Worm (Caenorhabditis elegans): ENCODE measurements around the gene vti-1.
"Not testable (repeated sequence)": the region's sequence is repeated elsewhere in the genome, so short reads cannot be mapped to it uniquely, and the experiment has no call there.

Gene vti-1

DNA sequence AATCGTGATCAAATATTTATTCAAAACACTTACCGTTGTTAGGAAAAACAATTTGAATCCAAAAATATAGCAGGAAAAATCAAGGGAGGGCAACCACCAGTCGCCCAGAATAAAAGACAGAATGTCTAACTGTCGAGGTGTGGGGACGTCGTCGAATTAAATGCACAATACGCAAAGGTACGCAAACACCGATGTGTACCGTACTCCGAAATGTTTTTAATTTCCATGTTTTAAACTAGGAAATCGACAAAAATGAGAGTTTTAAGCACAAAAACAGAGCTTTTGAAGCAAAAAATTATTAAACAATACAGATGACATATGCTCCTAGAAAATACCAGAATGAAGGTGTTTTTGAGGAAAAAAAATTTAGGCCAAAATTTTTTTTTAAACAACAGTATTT lies 8.0 kb upstream of the vti-1 start, which contains the start of gene Y57G11C.51:
TSS of gene Y57G11C.51 (minus strand) at position 101 of the 400 bp plus-strand sequence.
- not testable (repeated sequence) for TF ChIP-seq hnd-1, B0310.2, ets-7 (tag; optimal IDR thresholded peaks at IDR 0.05)

ce11 chrIV:14773280-14774071 lies 7.0 kb upstream of the vti-1 start, which contains the start of gene Y57G11C.36:
Y57G11C.36 (minus strand) TSS chrIV:14773781.
- no peak for TF ChIP-seq hmg-4 (GFP tag; optimal IDR thresholded peaks at IDR 0.05)
- TF ChIP-seq sea-1 (GFP tag; conservative IDR thresholded peaks at IDR 0.05): no peak
- no peak for TF ChIP-seq ets-7 (tag; optimal IDR thresholded peaks at IDR 0.05)
- no peak for TF ChIP-seq hmbx-1 (tag; optimal IDR thresholded peaks at IDR 0.05)
- no peak for TF ChIP-seq ama-1 (optimal IDR thresholded peaks at IDR 0.05)
- TF ChIP-seq scrt-1 (GFP tag; IDR thresholded peaks at IDR 0.05): no peak
- no peak for TF ChIP-seq ceh-13 (GFP tag; optimal IDR thresholded peaks at IDR 0.05)
- no peak for TF ChIP-seq tbx-11 (GFP tag; IDR thresholded peaks at IDR 0.05)
- no peak for TF ChIP-seq B0310.2 (tag; optimal IDR thresholded peaks at IDR 0.05)
- no peak for TF ChIP-seq tbx-37 (GFP tag; conservative IDR thresholded peaks at IDR 0.05)
- no peak for TF ChIP-seq aly-1 (tag; optimal IDR thresholded peaks at IDR 0.05)
- no peak for TF ChIP-seq hnd-1 (tag; optimal IDR thresholded peaks at IDR 0.05)
- no peak for TF ChIP-seq flt-1 (GFP tag; IDR thresholded peaks at IDR 0.05)
- no peak for TF ChIP-seq tra-4 (tag; optimal IDR thresholded peaks at IDR 0.05)
- TF ChIP-seq ceh-36 (tag; optimal IDR thresholded peaks at IDR 0.05): no peak
- no peak for TF ChIP-seq pes-1 (GFP tag; IDR thresholded peaks at IDR 0.05)
- no peak for TF ChIP-seq F13C5.2 (tag; optimal IDR thresholded peaks at IDR 0.05)

DNA sequence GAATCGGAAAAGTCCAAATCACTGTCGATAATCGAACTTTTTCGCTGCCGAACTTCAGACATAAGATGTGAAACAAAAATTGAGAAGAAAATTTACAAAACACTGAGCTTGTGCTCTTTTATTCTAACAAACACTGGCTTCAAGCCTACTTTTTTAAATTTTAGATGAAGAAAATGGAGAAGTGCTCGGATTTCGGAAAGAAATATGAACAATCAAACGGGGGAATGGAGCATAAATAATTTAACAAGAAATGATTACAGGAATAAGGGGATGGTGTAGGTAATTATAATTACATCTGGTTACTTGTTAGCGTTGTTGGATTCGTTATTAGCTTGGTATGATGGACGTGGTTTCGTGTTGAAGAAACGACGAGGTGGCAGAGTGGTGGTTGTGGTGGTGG lies 4.9 kb upstream of the vti-1 start, which contains the start of gene degl-1:
TSS of gene degl-1 (minus strand) at position 101 of the 400 bp plus-strand sequence.
- TF ChIP-seq F13C5.2 (tag; optimal IDR thresholded peaks at IDR 0.05): no peak
- no peak for TF ChIP-seq tbx-11 (GFP tag; IDR thresholded peaks at IDR 0.05)
- TF ChIP-seq hmg-4 (GFP tag; optimal IDR thresholded peaks at IDR 0.05): no peak
- no peak for TF ChIP-seq ama-1 (optimal IDR thresholded peaks at IDR 0.05)

DNA sequence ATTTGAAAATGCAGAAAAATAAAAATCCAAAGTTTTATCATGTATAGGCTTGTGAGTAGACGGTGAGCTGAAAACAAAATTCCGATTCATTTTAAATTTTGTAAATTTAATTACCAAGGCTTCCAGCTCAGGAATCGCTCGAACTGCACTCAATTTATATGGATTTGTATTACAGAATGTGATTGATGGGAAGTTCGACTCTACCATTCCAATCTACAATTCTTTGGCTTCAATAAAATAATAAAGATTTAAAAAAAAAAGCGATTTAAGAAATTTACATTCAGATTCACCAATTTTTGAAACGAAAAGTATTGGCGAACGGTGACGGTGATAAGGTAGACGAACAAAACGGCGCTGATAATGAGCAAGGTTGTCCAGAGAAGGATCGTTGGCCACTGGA lies 4.2 kb upstream of the vti-1 start:
- no peak for TF ChIP-seq hmg-4 (GFP tag; optimal IDR thresholded peaks at IDR 0.05)
- TF ChIP-seq ceh-36 (tag; optimal IDR thresholded peaks at IDR 0.05): no peak
- no peak for TF ChIP-seq hnd-1 (tag; optimal IDR thresholded peaks at IDR 0.05)
- no peak for TF ChIP-seq aly-1 (tag; optimal IDR thresholded peaks at IDR 0.05)
- no peak for TF ChIP-seq flt-1 (GFP tag; IDR thresholded peaks at IDR 0.05)

ce11 chrIV:14769218-14769835 lies 2.9 kb upstream of the vti-1 start, which contains the start of gene Y57G11C.43:
Y57G11C.43 (plus strand) TSS chrIV:14769441.
- TF ChIP-seq tra-4 (tag; optimal IDR thresholded peaks at IDR 0.05): no peak
- no peak for TF ChIP-seq aly-1 (tag; optimal IDR thresholded peaks at IDR 0.05)
- TF ChIP-seq scrt-1 (GFP tag; IDR thresholded peaks at IDR 0.05): no peak
- no peak for TF ChIP-seq hnd-1 (tag; optimal IDR thresholded peaks at IDR 0.05)

ce11 chrIV:14767693-14768251 lies 1.3 kb upstream of the vti-1 start, which contains the start of the genes mrps-7 and Y57G11C.3:
mrps-7 (minus strand) TSS chrIV:14767730.
Y57G11C.3 (plus strand) TSS chrIV:14768201.
- TF ChIP-seq F13C5.2 (tag; optimal IDR thresholded peaks at IDR 0.05) (peak; percentile 83), hmbx-1 (tag; optimal IDR thresholded peaks at IDR 0.05) (no peak), hmg-4 (GFP tag; optimal IDR thresholded peaks at IDR 0.05) (peak; percentile 0), aly-1 (tag; optimal IDR thresholded peaks at IDR 0.05) (no peak)

DNA sequence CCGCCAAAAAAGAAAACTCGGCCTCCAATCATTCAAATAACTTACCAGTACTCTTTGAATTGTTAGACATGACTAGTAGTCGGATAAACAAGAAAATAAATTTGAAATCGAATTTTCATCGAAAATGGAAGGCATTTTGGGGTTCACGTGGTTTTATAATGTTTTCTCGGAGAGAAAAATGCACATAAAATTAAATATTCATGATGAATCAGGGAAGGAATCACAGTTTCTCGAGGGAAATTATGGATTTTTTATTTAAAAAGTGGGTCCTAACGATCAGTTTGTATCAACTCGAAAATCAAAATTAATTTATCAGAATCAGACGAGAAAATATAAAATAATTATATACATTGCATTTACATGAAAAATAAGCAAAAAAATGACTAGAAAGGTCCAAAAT lies 1.1 kb downstream of the vti-1 start, which contains the start of gene Y57G11C.5:
TSS of gene Y57G11C.5 (minus strand) at position 101 of the 400 bp plus-strand sequence.
- TF ChIP-seq hmbx-1 (tag; optimal IDR thresholded peaks at IDR 0.05): no peak
- no peak for TF ChIP-seq hnd-1 (tag; optimal IDR thresholded peaks at IDR 0.05)
- TF ChIP-seq ceh-36 (tag; optimal IDR thresholded peaks at IDR 0.05): no peak
- TF ChIP-seq tbx-11 (GFP tag; IDR thresholded peaks at IDR 0.05): no peak
- TF ChIP-seq scrt-1 (GFP tag; IDR thresholded peaks at IDR 0.05): no peak
- no peak for TF ChIP-seq F13C5.2 (tag; optimal IDR thresholded peaks at IDR 0.05)
- TF ChIP-seq ama-1 (optimal IDR thresholded peaks at IDR 0.05): no peak
- no peak for TF ChIP-seq hmg-4 (GFP tag; optimal IDR thresholded peaks at IDR 0.05)
- no peak for TF ChIP-seq tbx-37 (GFP tag; conservative IDR thresholded peaks at IDR 0.05)
- no peak for TF ChIP-seq B0310.2 (tag; optimal IDR thresholded peaks at IDR 0.05)
- no peak for TF ChIP-seq tra-4 (tag; optimal IDR thresholded peaks at IDR 0.05)
- TF ChIP-seq ceh-13 (GFP tag; optimal IDR thresholded peaks at IDR 0.05): no peak
- no peak for TF ChIP-seq pes-1 (GFP tag; IDR thresholded peaks at IDR 0.05)
- TF ChIP-seq sea-1 (GFP tag; conservative IDR thresholded peaks at IDR 0.05): no peak
- no peak for TF ChIP-seq aly-1 (tag; optimal IDR thresholded peaks at IDR 0.05)
- TF ChIP-seq ets-7 (tag; optimal IDR thresholded peaks at IDR 0.05): no peak
- no peak for TF ChIP-seq flt-1 (GFP tag; IDR thresholded peaks at IDR 0.05)

DNA sequence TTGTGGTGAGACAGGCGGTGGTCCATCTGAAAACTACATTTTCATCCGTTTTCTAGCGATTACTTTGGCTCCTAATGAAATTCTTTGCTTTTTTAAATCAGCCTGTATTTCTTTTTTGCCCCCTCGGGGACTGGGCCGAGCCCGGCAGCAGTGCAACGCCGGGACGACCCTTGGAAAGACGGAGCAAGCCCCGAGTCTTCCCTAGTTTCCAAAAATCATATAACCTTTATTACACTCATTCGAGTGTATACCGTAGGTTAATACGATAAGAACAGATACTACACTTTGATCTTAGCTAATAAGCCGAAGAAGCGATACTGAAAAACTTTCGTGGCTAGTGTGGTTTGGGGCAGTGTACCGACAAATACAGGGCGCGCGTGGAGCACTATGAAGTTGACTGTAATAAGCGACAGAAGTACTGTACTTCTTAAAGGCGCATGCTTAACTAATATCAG lies 1.7 kb downstream of the vti-1 start:
- no peak for TF ChIP-seq ets-7 (tag; optimal IDR thresholded peaks at IDR 0.05)
- TF ChIP-seq ceh-13 (GFP tag; optimal IDR thresholded peaks at IDR 0.05): no peak
- no peak for TF ChIP-seq hnd-1 (tag; optimal IDR thresholded peaks at IDR 0.05)
- no peak for TF ChIP-seq hmg-4 (GFP tag; optimal IDR thresholded peaks at IDR 0.05)
- no peak for TF ChIP-seq hmbx-1 (tag; optimal IDR thresholded peaks at IDR 0.05)
- TF ChIP-seq F13C5.2 (tag; optimal IDR thresholded peaks at IDR 0.05): no peak
- no peak for TF ChIP-seq tra-4 (tag; optimal IDR thresholded peaks at IDR 0.05)
- no peak for TF ChIP-seq aly-1 (tag; optimal IDR thresholded peaks at IDR 0.05)
- TF ChIP-seq ceh-36 (tag; optimal IDR thresholded peaks at IDR 0.05): no peak
- TF ChIP-seq sea-1 (GFP tag; conservative IDR thresholded peaks at IDR 0.05): no peak
- no peak for TF ChIP-seq tbx-11 (GFP tag; IDR thresholded peaks at IDR 0.05)
- no peak for TF ChIP-seq pes-1 (GFP tag; IDR thresholded peaks at IDR 0.05)
- TF ChIP-seq tbx-37 (GFP tag; conservative IDR thresholded peaks at IDR 0.05): no peak
- no peak for TF ChIP-seq flt-1 (GFP tag; IDR thresholded peaks at IDR 0.05)
- no peak for TF ChIP-seq scrt-1 (GFP tag; IDR thresholded peaks at IDR 0.05)

Data from whole organism, early embryonic.